Worm (Caenorhabditis elegans) whole organism, L4 larva: ENCODE data around the gene Y39A1A.17.
A peak's percentile ranks its signal among the peaks of the same experiment; 100 is the strongest.

ENCODE experiments used
- D1046.2 ChIP-seq: fragments of 200-800 bp; sonication (Bioruptor generic); IDR thresholded peaks from 2 replicates; pipeline ENCODE4 v1.3.6; 2022; ENCODE audit warnings: missing genetic modification characterization, missing compliant biosample characterization
- F10B5.3 ChIP-seq: sonication (generic microtip); optimal IDR thresholded peaks from 2 replicates; lab custom pipeline; 2016; ENCODE audit warnings: mild to moderate bottlenecking, missing genetic modification characterization, missing compliant biosample characterization
- F26F4.8 ChIP-seq: fragments of 200-800 bp; sonication (Bioruptor generic); conservative IDR thresholded peaks from 2 replicates; pipeline ENCODE4 v1.3.6; 2022; ENCODE audit warnings: missing genetic modification characterization, missing compliant biosample characterization
- F37D6.2 ChIP-seq: sonication (generic microtip); optimal IDR thresholded peaks from 2 replicates; lab custom pipeline; 2016; ENCODE audit warnings: mild to moderate bottlenecking, missing genetic modification characterization, missing compliant biosample characterization
- F49E8.2 ChIP-seq: sonication (generic microtip); optimal IDR thresholded peaks from 2 replicates; lab custom pipeline; 2016; ENCODE audit warnings: missing compliant biosample characterization, mild to moderate bottlenecking, missing genetic modification characterization, borderline replicate concordance
- R02D3.7 ChIP-seq: fragments of 150-350 bp; sonication (generic microtip); optimal IDR thresholded peaks from 3 replicates; lab custom pipeline; 2014; ENCODE audit warnings: missing biosample characterization, missing genetic modification characterization
- Y105C5A.15 ChIP-seq: fragments of 200-800 bp; sonication (Bioruptor generic); IDR thresholded peaks from 2 replicates; pipeline ENCODE4 v1.3.6; 2022; ENCODE audit warnings: missing genetic modification characterization, missing compliant biosample characterization
- aha-1 ChIP-seq: fragments of 150-350 bp; peaks from one replicate; lab custom pipeline; 2014; ENCODE audit warnings: missing biosample characterization, missing genetic modification characterization
- attf-4 ChIP-seq: sonication (generic microtip); optimal IDR thresholded peaks from 3 replicates; lab custom pipeline; 2017; ENCODE audit warnings: missing biosample characterization, missing genetic modification characterization
- ceh-20 ChIP-seq: fragments of 200-800 bp; sonication (Bioruptor generic); IDR thresholded peaks from 2 replicates; pipeline ENCODE4 v1.3.6; 2022; ENCODE audit warnings: missing genetic modification reagents, missing genetic modification characterization, missing compliant biosample characterization
- ctbp-1 ChIP-seq: fragments of 200-800 bp; sonication (Bioruptor generic); IDR thresholded peaks from 2 replicates; pipeline ENCODE4 v1.3.6; 2022; ENCODE audit warnings: missing genetic modification reagents, missing genetic modification characterization, missing compliant biosample characterization
- daf-12 ChIP-seq: fragments of 150-350 bp; optimal IDR thresholded peaks from 2 replicates; lab custom pipeline; 2014; ENCODE audit warnings: missing biosample characterization, missing genetic modification reagents, missing genetic modification characterization
- daf-16 ChIP-seq, 3 experiments: sonication (generic microtip); optimal IDR thresholded peaks; 2 replicates each; lab custom pipeline; 2016 to 2017; ENCODE audit warnings: missing genetic modification characterization in 3 of 3, missing genetic modification reagents in 3 of 3, mild to moderate bottlenecking in 2 of 3, missing compliant biosample characterization in 2 of 3, missing biosample characterization in 1 of 3, moderate library complexity in 1 of 3
- dmd-8 ChIP-seq: fragments of 200-800 bp; sonication (Bioruptor generic); IDR thresholded peaks from 2 replicates; pipeline ENCODE4 v1.3.6; 2022; ENCODE audit warnings: missing genetic modification characterization, missing compliant biosample characterization
- dmd-9 ChIP-seq: fragments of 200-800 bp; sonication (Bioruptor generic); IDR thresholded peaks from 2 replicates; pipeline ENCODE4 v1.3.6; 2022; ENCODE audit warnings: missing genetic modification reagents, missing genetic modification characterization, missing compliant biosample characterization
- duxl-1 ChIP-seq: sonication (generic microtip); optimal IDR thresholded peaks from 2 replicates; lab custom pipeline; 2016; ENCODE audit warnings: mild to moderate bottlenecking, missing genetic modification characterization, moderate library complexity, missing compliant biosample characterization; ENCODE audit not compliant: poor library complexity
- egl-27 ChIP-seq: sonication (generic microtip); optimal IDR thresholded peaks from 3 replicates; lab custom pipeline; 2017; ENCODE audit warnings: missing biosample characterization, missing genetic modification reagents, missing genetic modification characterization
- egl-43 ChIP-seq: fragments of 200-800 bp; sonication (Bioruptor generic); IDR thresholded peaks from 2 replicates; pipeline ENCODE4 v1.3.6; 2022; ENCODE audit warnings: missing genetic modification reagents, missing genetic modification characterization, missing compliant biosample characterization
- fkh-10 ChIP-seq: fragments of 150-350 bp; optimal IDR thresholded peaks from 2 replicates; lab custom pipeline; 2014; ENCODE audit warnings: missing biosample characterization, missing genetic modification reagents, missing genetic modification characterization
- fos-1 ChIP-seq: fragments of 150-350 bp; optimal IDR thresholded peaks from 2 replicates; lab custom pipeline; 2014; ENCODE audit warnings: missing biosample characterization, missing genetic modification characterization
- hlh-11 ChIP-seq: fragments of 200-800 bp; sonication (Bioruptor generic); optimal IDR thresholded peaks from 2 replicates; lab custom pipeline; 2018; ENCODE audit warnings: mild to moderate bottlenecking, missing genetic modification characterization, missing compliant biosample characterization
- hlh-30 ChIP-seq: sonication (generic microtip); optimal IDR thresholded peaks from 2 replicates; lab custom pipeline; 2017; ENCODE audit warnings: antibody characterized with exemption, mild to moderate bottlenecking, missing genetic modification characterization, missing compliant biosample characterization; ENCODE audit not compliant: insufficient read depth
- lim-7 ChIP-seq: fragments of 200-800 bp; sonication (Bioruptor generic); IDR thresholded peaks from 2 replicates; pipeline ENCODE4 v1.3.6; 2022; ENCODE audit warnings: missing genetic modification characterization, missing compliant biosample characterization
- lin-1 ChIP-seq: fragments of 200-800 bp; sonication (Bioruptor generic); IDR thresholded peaks from 2 replicates; pipeline ENCODE4 v1.3.6; 2022; ENCODE audit warnings: missing genetic modification reagents, missing genetic modification characterization, missing compliant biosample characterization
- lsy-2 ChIP-seq, 2 experiments: fragments of 150-350 bp in 1 of 2; sonication (generic microtip) in 1 of 2; optimal IDR thresholded peaks; 2 replicates each; lab custom pipeline; 2014 to 2017; ENCODE audit warnings: missing biosample characterization in 2 of 2, missing genetic modification characterization in 2 of 2
- madf-5 ChIP-seq, 2 experiments: fragments of 200-800 bp; sonication (Bioruptor generic); IDR thresholded peaks; 2 replicates each; pipeline ENCODE4 v1.3.6; 2022; ENCODE audit warnings: missing compliant biosample characterization in 2 of 2, missing genetic modification characterization in 2 of 2
- madf-9 ChIP-seq: fragments of 200-800 bp; sonication (Bioruptor generic); conservative IDR thresholded peaks from 2 replicates; pipeline ENCODE4 v1.3.6; 2022; ENCODE audit warnings: missing genetic modification reagents, missing genetic modification characterization, missing compliant biosample characterization
- mdl-1 ChIP-seq, 2 experiments: fragments of 150-350 bp in 1 of 2; sonication (generic microtip) in 1 of 2; optimal IDR thresholded peaks; 2 replicates each; lab custom pipeline; 2014 to 2017; ENCODE audit warnings: missing biosample characterization in 2 of 2, missing genetic modification characterization in 2 of 2
- mxl-2 ChIP-seq: fragments of 200-800 bp; sonication (Bioruptor generic); conservative IDR thresholded peaks from 2 replicates; pipeline ENCODE4 v1.3.6; 2022; ENCODE audit warnings: missing genetic modification reagents, missing genetic modification characterization, missing compliant biosample characterization
- nhr-102 ChIP-seq: sonication (generic microtip); optimal IDR thresholded peaks from 2 replicates; lab custom pipeline; 2016; ENCODE audit warnings: mild to moderate bottlenecking, missing genetic modification characterization, moderate library complexity, missing compliant biosample characterization
- nhr-111 ChIP-seq: fragments of 200-800 bp; sonication (Bioruptor generic); optimal IDR thresholded peaks from 2 replicates; lab custom pipeline; 2018; ENCODE audit warnings: mild to moderate bottlenecking, missing genetic modification characterization, missing compliant biosample characterization
- nhr-77 ChIP-seq: fragments of 150-350 bp; optimal IDR thresholded peaks from 2 replicates; lab custom pipeline; 2014; ENCODE audit warnings: missing biosample characterization, missing genetic modification characterization
- pha-4 ChIP-seq, 2 experiments: fragments of 150-350 bp in 1 of 2; fragments of 200-800 bp in 1 of 2; sonication (Bioruptor generic) in 1 of 2; IDR thresholded peaks in 1 of 2; optimal IDR thresholded peaks in 1 of 2; 2 replicates each; pipeline versions ENCODE4 v1.3.6 to Lab custom; 2014 to 2022; ENCODE audit warnings: missing genetic modification characterization in 2 of 2, missing genetic modification reagents in 2 of 2, missing biosample characterization in 1 of 2, missing compliant biosample characterization in 1 of 2
- php-3 ChIP-seq: fragments of 200-800 bp; sonication (Bioruptor generic); IDR thresholded peaks from 2 replicates; pipeline ENCODE4 v1.3.6; 2022; ENCODE audit warnings: missing genetic modification reagents, missing genetic modification characterization, missing compliant biosample characterization
- pqm-1 ChIP-seq: sonication (generic microtip); optimal IDR thresholded peaks from 2 replicates; lab custom pipeline; 2017; ENCODE audit warnings: missing biosample characterization, missing genetic modification characterization
- rbr-2 ChIP-seq: sonication (generic microtip); optimal IDR thresholded peaks from 2 replicates; lab custom pipeline; 2016; ENCODE audit warnings: missing genotype, missing genetic modification characterization, missing compliant biosample characterization
- sdz-12 ChIP-seq: fragments of 200-800 bp; sonication (Bioruptor generic); optimal IDR thresholded peaks from 2 replicates; lab custom pipeline; 2018; ENCODE audit warnings: mild to moderate bottlenecking, missing genetic modification characterization, missing compliant biosample characterization
- set-16 ChIP-seq: fragments of 200-800 bp; sonication (Bioruptor generic); IDR thresholded peaks from 2 replicates; pipeline ENCODE4 v1.3.6; 2022; ENCODE audit warnings: missing genetic modification reagents, missing genetic modification characterization, missing compliant biosample characterization
- spr-3 ChIP-seq: fragments of 200-800 bp; sonication (Bioruptor generic); optimal IDR thresholded peaks from 2 replicates; lab custom pipeline; 2018; ENCODE audit warnings: mild to moderate bottlenecking, missing genetic modification characterization, missing compliant biosample characterization
- tag-97 ChIP-seq: fragments of 200-800 bp; sonication (Bioruptor generic); IDR thresholded peaks from 2 replicates; pipeline ENCODE4 v1.3.6; 2022; ENCODE audit warnings: missing genetic modification characterization, missing compliant biosample characterization
- unc-62 ChIP-seq, 3 experiments: fragments of 150-350 bp in 1 of 3; sonication (generic microtip); optimal IDR thresholded peaks in 2 of 3; peaks in 1 of 3; 1 replicate in 1 of 3; 2 replicates in 2 of 3; lab custom pipeline; 2014 to 2017; ENCODE audit warnings: missing biosample characterization in 3 of 3, missing genetic modification characterization in 3 of 3, missing genetic modification reagents in 3 of 3, missing genotype in 1 of 3
- zip-2 ChIP-seq: fragments of 150-350 bp; optimal IDR thresholded peaks from 2 replicates; lab custom pipeline; 2014; ENCODE audit warnings: missing biosample characterization, missing genetic modification characterization
- ztf-11 ChIP-seq: fragments of 150-350 bp; optimal IDR thresholded peaks from 2 replicates; lab custom pipeline; 2014; ENCODE audit warnings: missing biosample characterization, missing genetic modification characterization

Y39A1A.17 gene

DNA sequence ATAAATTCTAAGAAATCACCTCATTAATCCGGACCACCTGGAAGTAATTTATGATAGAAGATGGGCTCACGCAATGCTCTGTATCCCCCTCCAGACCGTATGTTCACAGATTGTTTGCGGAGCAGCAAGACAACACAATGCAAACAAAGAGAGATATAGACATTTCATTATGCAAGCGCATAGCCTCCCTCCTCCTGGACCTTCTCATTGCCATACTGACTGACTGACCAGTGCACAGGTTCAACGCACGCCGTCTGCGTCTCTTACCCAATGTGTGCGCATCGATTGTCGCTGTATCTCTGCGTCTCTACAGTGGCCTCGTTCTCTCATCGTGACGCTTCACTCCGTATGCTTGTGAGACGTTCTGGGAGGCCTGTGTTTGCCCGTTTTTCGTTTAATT lies 39.3 kb downstream of the Y39A1A.17 start (continued):
- TF ChIP-seq F26F4.8 (GFP tag; lab: Robert Waterston, UW), result no peak
- no peak for TF ChIP-seq ctbp-1 (GFP tag; lab: Robert Waterston, UW)
- TF ChIP-seq mxl-2 (GFP tag; lab: Robert Waterston, UW), result no peak
- peak in 1 of 2 experiments; percentile 94 for TF ChIP-seq unc-62 (GFP tag; optimal IDR thresholded peaks at IDR 0.05 in 1 of 2; lab: Kevin White, UChicago)
- TF ChIP-seq unc-62 (tag; optimal IDR thresholded peaks at IDR 0.05; lab: Kevin White, UChicago), result no peak
- TF ChIP-seq D1046.2, result no peak
- peak; percentile 59 for TF ChIP-seq hlh-11 (tag; lab: Kevin White, UChicago)
- no peak for TF ChIP-seq madf-9 (GFP tag; lab: Robert Waterston, UW)
- TF ChIP-seq attf-4, result no peak
- TF ChIP-seq ztf-11 (tag; lab: Kevin White, UChicago), result no peak
- TF ChIP-seq lin-1 (GFP tag; lab: Robert Waterston, UW), result no peak
- peak; percentile 68 for TF ChIP-seq hlh-30 (tag; lab: Kevin White, UChicago)
- no peak for TF ChIP-seq php-3 (GFP tag; lab: Robert Waterston, UW)
- no peak for TF ChIP-seq mdl-1 (tag; optimal IDR thresholded peaks at IDR 0.05; lab: Kevin White, UChicago)
- no peak for TF ChIP-seq tag-97
- no peak for TF ChIP-seq daf-12
- no peak for TF ChIP-seq nhr-102 (tag; lab: Kevin White, UChicago)
- no peak for TF ChIP-seq F10B5.3 (tag; lab: Kevin White, UChicago)
- TF ChIP-seq F49E8.2, result no peak
- TF ChIP-seq fos-1 (tag; lab: Kevin White, UChicago), result no peak
- TF ChIP-seq aha-1 (tag; lab: Kevin White, UChicago), result peak; percentile 84
- TF ChIP-seq R02D3.7 (tag; lab: Kevin White, UChicago), result no peak
- TF ChIP-seq madf-5 (GFP tag; IDR thresholded peaks at IDR 0.05; lab: Robert Waterston, UW), result no peak
- TF ChIP-seq egl-43 (GFP tag; lab: Robert Waterston, UW), result no peak
- TF ChIP-seq lim-7 (GFP tag; lab: Robert Waterston, UW), result no peak
- TF ChIP-seq duxl-1 (tag; lab: Kevin White, UChicago), result no peak
- TF ChIP-seq daf-16 (GFP tag; optimal IDR thresholded peaks at IDR 0.05; lab: Kevin White, UChicago), result no peak
- peak; percentile 18 for TF ChIP-seq daf-16 (tag; optimal IDR thresholded peaks at IDR 0.05; lab: Kevin White, UChicago)
- TF ChIP-seq F37D6.2 (tag; lab: Kevin White, UChicago), result no peak
- no peak for TF ChIP-seq pqm-1
- no peak for TF ChIP-seq zip-2
- no peak for TF ChIP-seq pha-4 (GFP tag; IDR thresholded peaks at IDR 0.05; lab: Robert Waterston, UW)
- no peak for TF ChIP-seq pha-4 (tag; optimal IDR thresholded peaks at IDR 0.05; lab: Kevin White, UChicago)
- TF ChIP-seq set-16 (GFP tag; lab: Robert Waterston, UW), result no peak
- no peak for TF ChIP-seq fkh-10 (GFP tag; lab: Kevin White, UChicago)
- no peak for TF ChIP-seq dmd-9 (GFP tag; lab: Robert Waterston, UW)

DNA sequence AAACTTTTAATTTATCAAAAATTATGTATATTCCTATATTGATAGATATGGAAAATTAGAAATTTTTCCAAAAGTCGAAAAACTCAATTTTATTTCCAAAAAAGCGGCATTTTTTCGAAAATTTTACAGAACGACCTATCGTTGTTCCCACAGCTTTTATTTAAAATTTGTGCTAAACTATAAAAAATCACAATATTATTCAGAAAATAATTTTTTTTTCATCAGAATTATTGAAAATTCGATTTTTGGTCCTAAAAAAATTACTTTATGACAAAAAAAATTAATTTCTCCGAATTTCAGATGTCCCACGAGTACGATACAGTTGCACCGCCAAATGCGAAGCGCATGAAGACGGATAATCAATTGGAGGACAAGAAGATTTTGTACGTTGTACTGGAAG lies 41.7 kb downstream of the Y39A1A.17 start, which contains the start of gene emg-1:
Gene emg-1, plus strand, starts transcription at position 301 of the 400 bp plus-strand sequence.
- TF ChIP-seq nhr-111 (GFP tag; lab: Kevin White, UChicago) (no peak), egl-27 (tag; lab: Kevin White, UChicago) (no peak), duxl-1 (tag; lab: Kevin White, UChicago) (no peak), rbr-2 (no peak), madf-9 (GFP tag; lab: Robert Waterston, UW) (no peak), ceh-20 (GFP tag; lab: Robert Waterston, UW) (no peak), spr-3 (GFP tag; lab: Kevin White, UChicago) (no peak), fos-1 (tag; lab: Kevin White, UChicago) (no peak), R02D3.7 (tag; lab: Kevin White, UChicago) (no peak), attf-4 (no peak), php-3 (GFP tag; lab: Robert Waterston, UW) (no peak), Y105C5A.15 (GFP tag; lab: Robert Waterston, UW) (no peak), hlh-30 (tag; lab: Kevin White, UChicago) (no peak), nhr-77 (tag; lab: Kevin White, UChicago) (no peak), lsy-2 (tag; optimal IDR thresholded peaks at IDR 0.05; lab: Kevin White, UChicago) (no peak), dmd-8 (GFP tag; lab: Robert Waterston, UW) (no peak), F10B5.3 (tag; lab: Kevin White, UChicago) (no peak), unc-62 (GFP tag; optimal IDR thresholded peaks at IDR 0.05 in 1 of 2; lab: Kevin White, UChicago) (no peak), unc-62 (tag; optimal IDR thresholded peaks at IDR 0.05; lab: Kevin White, UChicago) (no peak), sdz-12 (GFP tag; lab: Kevin White, UChicago) (no peak)
